Fruit fly (Drosophila melanogaster): ENCODE results near the gene Vha26.
A peak's percentile ranks its signal among the peaks of the same experiment; 100 is the strongest.

The Vha26 gene

dm6 chr3R:5564775-5565190 lies 26.8 kb upstream of the Vha26 start, which contains the start of the genes CG14671 and CG12746 (continued):
- TF ChIP-seq CG15479 (GFP tag; optimal IDR thresholded peaks at IDR 0.05) (peak; percentile 57), repo (GFP tag; optimal IDR thresholded peaks at IDR 0.05) (no peak), CG2116 (GFP tag; optimal IDR thresholded peaks at IDR 0.05) (peak; percentile 78), sug (tag; optimal IDR thresholded peaks at IDR 0.05) (peak; percentile 37), CG18764 (GFP tag; optimal IDR thresholded peaks at IDR 0.05) (no peak), CG7786 (GFP tag; optimal IDR thresholded peaks at IDR 0.05) (no peak), Opbp (GFP tag; IDR thresholded peaks at IDR 0.05; ENCODE audit: partially characterized antibody) (0 out of 3 replicates have a peak, but pooled peaks have one; percentile 13), gcm (GFP tag; optimal IDR thresholded peaks at IDR 0.05) (no peak), Bgb (GFP tag; IDR thresholded peaks at IDR 0.05; ENCODE audit: partially characterized antibody) (peak; percentile 20; the same call in 1 of the 2 replicates), kah (GFP tag; optimal IDR thresholded peaks at IDR 0.05) (peak; percentile 39), CG9797 (GFP tag; optimal IDR thresholded peaks at IDR 0.05) (peak; percentile 30), eve (GFP tag; optimal IDR thresholded peaks at IDR 0.05) (no peak), CG7745 (tag; optimal IDR thresholded peaks at IDR 0.05) (no peak), CG2712 (tag; optimal IDR thresholded peaks at IDR 0.05) (peak; percentile 39), CG15601 (tag; optimal IDR thresholded peaks at IDR 0.05) (no peak), CG6254 (GFP tag; optimal IDR thresholded peaks at IDR 0.05) (no peak), CG32772 (GFP tag; IDR thresholded peaks at IDR 0.05) (no peak), nom (GFP tag; optimal IDR thresholded peaks at IDR 0.05) (peak; percentile 4), sob (GFP tag; IDR thresholded peaks at IDR 0.05) (no peak), CTCF (GFP tag; optimal IDR thresholded peaks at IDR 0.05) (no peak), lab (GFP tag; optimal IDR thresholded peaks at IDR 0.05) (no peak), CG8089 (GFP tag; optimal IDR thresholded peaks at IDR 0.05) (no peak), slou (GFP tag; optimal IDR thresholded peaks at IDR 0.05) (no peak), YL-1 (GFP tag; optimal IDR thresholded peaks at IDR 0.05) (peak; percentile 38), CoRest (tag; optimal IDR thresholded peaks at IDR 0.05) (peak; percentile 13), Med (GFP tag) (no peak), Sin3A (optimal IDR thresholded peaks at IDR 0.05) (peak; percentile 62), Dll (GFP tag; IDR thresholded peaks at IDR 0.05; ENCODE audit: partially characterized antibody) (peak; percentile 51; the same call in 2 of the 4 replicates), kni (GFP tag; optimal IDR thresholded peaks at IDR 0.05) (peak; percentile 21), ato (GFP tag; IDR thresholded peaks at IDR 0.05; ENCODE audit: partially characterized antibody) (0 out of 2 replicates have a peak, but pooled peaks have one; percentile 19), Vsx1 (GFP tag; optimal IDR thresholded peaks at IDR 0.05) (no peak), CG12659 (GFP tag; optimal IDR thresholded peaks at IDR 0.05) (peak; percentile 15), Elba2 (GFP tag; optimal IDR thresholded peaks at IDR 0.05) (peak; percentile 7), tup (GFP tag; optimal IDR thresholded peaks at IDR 0.05) (no peak), CG32532 (GFP tag; IDR thresholded peaks at IDR 0.05) (no peak), hbn (GFP tag; IDR thresholded peaks at IDR 0.05; ENCODE audit: partially characterized antibody) (0 out of 2 replicates have a peak, but pooled peaks have one; percentile 24), chif (GFP tag; optimal IDR thresholded peaks at IDR 0.05) (no peak), HLHmδ (GFP tag; optimal IDR thresholded peaks at IDR 0.05) (no peak)

- TF ChIP-seq CG6791 (GFP tag; IDR thresholded peaks at IDR 0.05; ENCODE audit: partially characterized antibody) (no peak), bcd (GFP tag; optimal IDR thresholded peaks at IDR 0.05) (peak; percentile 80), hb (GFP tag; IDR thresholded peaks at IDR 0.05; ENCODE audit: partially characterized antibody) (no peak), CG2889 (GFP tag; IDR thresholded peaks at IDR 0.05) (peak; percentile 73; the same call in 2 of the 3 replicates), repo (GFP tag; optimal IDR thresholded peaks at IDR 0.05) (no peak), slp2 (GFP tag; optimal IDR thresholded peaks at IDR 0.05) (peak; percentile 54), CG3065 (GFP tag; optimal IDR thresholded peaks at IDR 0.05) (no peak), aop (GFP tag; IDR thresholded peaks at IDR 0.05) (peak; percentile 74), CG6689 (GFP tag; IDR thresholded peaks at IDR 0.05) (peak; percentile 85), pb (GFP tag; optimal IDR thresholded peaks at IDR 0.05) (peak; percentile 41), Sry-δ (GFP tag; optimal IDR thresholded peaks at IDR 0.05) (peak; percentile 27), Rx (GFP tag; IDR thresholded peaks at IDR 0.05) (peak; percentile 77), CG16863 (GFP tag; optimal IDR thresholded peaks at IDR 0.05) (peak; percentile 75), Doc3 (GFP tag; IDR thresholded peaks at IDR 0.05; ENCODE audit: partially characterized antibody) (no peak), Dll (GFP tag; IDR thresholded peaks at IDR 0.05; ENCODE audit: partially characterized antibody) (no peak), wdn (GFP tag; IDR thresholded peaks at IDR 0.05) (peak; percentile 84; the same call in 1 of the 2 replicates)
These were observed 25.9 kb upstream of the Vha26 start for dm6 chr3R:5565623-5566022.

Measured in whole organism, embryonic.